Worm (Caenorhabditis elegans): ENCODE results near the gene C46F9.6.

C46F9.6 gene

ce11 chrII:1884635-1885034 lies 13.4 kb upstream of the C46F9.6 start, which contains the start of gene math-6:
Gene math-6, minus strand, starts transcription at chrII:1884735.
- TF ChIP-seq unc-62 (GFP tag; optimal IDR thresholded peaks at IDR 0.05) = no peak

ce11 chrII:1886379-1886778 lies 11.7 kb upstream of the C46F9.6 start, which contains the start of gene math-7:
Gene math-7, minus strand, starts transcription at chrII:1886479.
- TF ChIP-seq unc-62 (GFP tag; optimal IDR thresholded peaks at IDR 0.05) = no peak

DNA sequence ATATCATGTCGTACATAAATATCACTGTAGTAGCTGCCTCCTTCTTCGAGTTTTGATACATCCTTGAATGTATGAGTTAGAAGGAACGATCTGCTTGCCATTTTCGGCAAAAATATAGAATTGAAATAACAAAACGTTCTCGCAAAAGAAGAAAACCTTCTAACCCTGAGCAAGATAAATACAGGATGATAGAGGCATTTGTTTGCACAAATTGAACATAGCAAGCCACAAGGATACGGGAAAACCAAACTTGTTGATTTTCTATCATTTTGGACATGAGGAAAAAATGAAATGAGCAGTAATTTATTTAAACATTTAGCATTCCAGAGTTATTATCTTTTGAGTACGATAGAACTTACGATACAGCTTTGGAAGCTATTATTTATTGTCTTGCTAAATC lies 9.0 kb upstream of the C46F9.6 start, which contains the start of gene math-8:
TSS of gene math-8 (minus strand) at position 101 of the 400 bp plus-strand sequence.
- no peak for TF ChIP-seq unc-62 (GFP tag; optimal IDR thresholded peaks at IDR 0.05)

ce11 chrII:1890682-1891081 lies 7.4 kb upstream of the C46F9.6 start, which contains the start of gene math-9:
Gene math-9, minus strand, starts transcription at chrII:1890782.
- TF ChIP-seq unc-62 (GFP tag; optimal IDR thresholded peaks at IDR 0.05) = no peak

ce11 chrII:1893912-1894311 lies 4.1 kb upstream of the C46F9.6 start, which contains the start of gene C16C4.1:
Gene C16C4.1, plus strand, starts transcription at chrII:1894212.
- no peak for TF ChIP-seq unc-62 (GFP tag; optimal IDR thresholded peaks at IDR 0.05)

- TF ChIP-seq unc-62 (GFP tag; optimal IDR thresholded peaks at IDR 0.05) = no peak
Observed at ce11 chrII:1895278-1895677, 2.8 kb upstream of the C46F9.6 start, which contains the start of gene C46F9.5. Gene C46F9.5, plus strand, starts transcription at chrII:1895578.

- TF ChIP-seq unc-62 (GFP tag; optimal IDR thresholded peaks at IDR 0.05) = no peak
Observed at ce11 chrII:1895762-1896161, 2.3 kb upstream of the C46F9.6 start, which contains the start of gene math-25. Gene math-25, plus strand, starts transcription at chrII:1896062.

- no peak for TF ChIP-seq unc-62 (GFP tag; optimal IDR thresholded peaks at IDR 0.05)
Observed at ce11 chrII:1899934-1900333, 1.9 kb downstream of the C46F9.6 start, which contains the start of gene math-24. Gene math-24, plus strand, starts transcription at chrII:1900234.

ce11 chrII:1901981-1902380 lies 3.9 kb downstream of the C46F9.6 start, which contains the start of gene math-23:
Gene math-23, plus strand, starts transcription at chrII:1902281.
- no peak for TF ChIP-seq unc-62 (GFP tag; optimal IDR thresholded peaks at IDR 0.05)

- TF ChIP-seq unc-62 (GFP tag; optimal IDR thresholded peaks at IDR 0.05) = no peak
Observed at ce11 chrII:1905104-1905503, 7.1 kb downstream of the C46F9.6 start, which contains the start of gene math-22. Gene math-22, plus strand, starts transcription at chrII:1905404.

ce11 chrII:1912741-1913140 lies 14.7 kb downstream of the C46F9.6 start, which contains the start of gene math-31:
Gene math-31, minus strand, starts transcription at chrII:1912841.
- TF ChIP-seq unc-62 (GFP tag; optimal IDR thresholded peaks at IDR 0.05) = no peak

DNA sequence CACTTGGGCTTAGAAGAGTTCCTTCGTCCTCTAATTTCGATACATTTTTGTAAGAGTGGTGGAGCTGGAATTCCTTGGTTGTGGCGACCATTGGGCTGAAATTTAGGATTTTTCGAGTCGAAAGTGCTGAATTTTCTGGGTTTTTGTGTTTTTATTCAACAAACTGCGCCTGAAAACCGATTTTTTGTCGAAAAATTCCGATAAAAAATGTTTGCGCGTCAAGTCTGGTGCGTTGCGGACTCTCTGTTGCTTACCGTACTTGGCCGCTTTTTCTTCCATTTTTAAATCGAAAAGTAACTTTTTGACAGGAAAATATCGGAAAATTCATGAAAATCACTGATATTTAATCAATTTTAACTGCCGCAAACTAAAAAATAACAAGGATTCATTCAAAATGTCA lies 19.8 kb downstream of the C46F9.6 start, which contains the start of gene bath-4:
TSS of gene bath-4 (minus strand) at position 101 of the 400 bp plus-strand sequence.
- TF ChIP-seq unc-62 (GFP tag; optimal IDR thresholded peaks at IDR 0.05) = no peak

DNA sequence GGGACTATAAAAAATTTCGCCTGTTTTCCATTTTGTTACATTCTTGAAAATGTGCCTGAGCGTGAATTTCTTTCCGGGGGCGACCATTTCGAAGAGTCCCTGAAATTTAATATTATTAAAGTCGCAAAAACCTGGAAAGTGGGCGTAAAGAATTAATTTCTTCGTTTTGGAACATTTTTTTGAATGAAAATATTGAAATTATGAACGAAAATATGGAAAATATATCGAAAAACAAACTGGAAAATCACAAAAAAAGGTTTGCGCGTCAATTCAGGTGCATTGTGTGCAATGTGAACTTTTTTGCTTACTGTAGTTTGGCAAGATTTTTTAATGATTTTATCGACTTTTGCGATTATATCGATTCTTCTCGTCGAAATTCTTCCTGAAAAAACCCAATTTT lies 23.0 kb downstream of the C46F9.6 start, which contains the start of gene bath-7:
TSS of gene bath-7 (minus strand) at position 101 of the 400 bp plus-strand sequence.
- no peak for TF ChIP-seq unc-62 (GFP tag; optimal IDR thresholded peaks at IDR 0.05)

DNA sequence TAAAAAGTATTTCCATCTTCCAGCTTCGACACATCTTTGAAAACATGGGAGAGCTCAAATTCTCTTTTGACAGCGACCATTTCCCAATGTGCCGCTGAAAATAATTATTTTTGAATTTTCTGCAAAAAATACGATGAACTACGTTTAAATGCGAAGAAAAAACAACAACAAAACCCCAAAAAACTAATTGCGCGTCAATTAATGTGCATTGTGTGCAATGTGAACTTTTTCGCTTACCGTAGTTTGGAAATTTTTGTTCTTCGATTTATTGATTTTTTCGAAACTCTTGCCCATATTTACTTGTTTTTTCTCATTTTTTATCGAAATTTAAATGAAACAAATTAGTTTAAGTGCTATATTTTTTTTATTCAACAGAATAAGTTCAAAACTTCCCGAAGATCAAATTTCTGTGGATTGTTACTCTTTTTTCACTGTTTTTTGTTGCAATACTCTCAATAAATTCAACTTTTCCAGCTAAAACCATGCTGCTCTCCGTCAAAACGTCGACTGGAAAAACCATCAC lies 24.7 kb downstream of the C46F9.6 start, which contains the start of the genes bath-2 and F52C6.4:
TSS of gene bath-2 (minus strand) at position 101 of the 523 bp plus-strand sequence.
TSS of gene F52C6.4 (plus strand) at position 473 of the 523 bp plus-strand sequence.
- TF ChIP-seq unc-62 (GFP tag; optimal IDR thresholded peaks at IDR 0.05) = no peak

ce11 chrII:1924459-1924858 lies 26.4 kb downstream of the C46F9.6 start, which contains the start of gene F52C6.3:
Gene F52C6.3, plus strand, starts transcription at chrII:1924759.
- no peak for TF ChIP-seq unc-62 (GFP tag; optimal IDR thresholded peaks at IDR 0.05)

ce11 chrII:1926162-1926561 lies 28.1 kb downstream of the C46F9.6 start, which contains the start of gene F52C6.2:
Gene F52C6.2, plus strand, starts transcription at chrII:1926462.
- TF ChIP-seq unc-62 (GFP tag; optimal IDR thresholded peaks at IDR 0.05) = no peak

DNA sequence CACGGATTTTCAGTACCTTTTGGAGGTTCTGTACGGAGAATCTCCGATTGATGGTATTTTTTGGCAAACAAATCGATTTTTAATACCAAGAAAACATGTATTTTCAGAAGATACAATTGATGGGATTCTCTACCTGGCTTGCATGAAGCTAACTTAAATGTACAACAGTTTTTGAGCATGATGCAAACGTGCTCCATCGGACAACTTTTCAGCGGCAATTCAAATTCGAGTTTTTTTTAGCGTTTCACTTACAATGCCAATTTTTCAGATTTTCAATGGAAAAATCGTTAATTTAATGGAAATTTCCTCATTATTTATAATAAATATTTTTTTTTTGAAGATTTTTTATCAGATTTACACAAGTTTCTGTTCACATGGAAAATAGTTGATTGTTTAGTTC lies 30.5 kb downstream of the C46F9.6 start:
- TF ChIP-seq unc-62 (GFP tag; optimal IDR thresholded peaks at IDR 0.05) = no peak

Measured in whole organism, dauer.